Fruit fly (Drosophila melanogaster): ENCODE measurements around the gene Oatp33Ea.

The Oatp33Ea gene

dm6 chr2L:12465164-12466011, 19.7 kb upstream of the Oatp33Ea start (continued):
- no peak for TF ChIP-seq CG12236 (GFP tag; optimal IDR thresholded peaks at IDR 0.05)
- TF ChIP-seq CG4820 (GFP tag; optimal IDR thresholded peaks at IDR 0.05) = no peak
- TF ChIP-seq CrebB (tag; optimal IDR thresholded peaks at IDR 0.05) = peak; percentile 2
- TF ChIP-seq grn (GFP tag; optimal IDR thresholded peaks at IDR 0.05) = peak; percentile 2
- TF ChIP-seq twi (tag; optimal IDR thresholded peaks at IDR 0.05) = peak; percentile 24
- peak; percentile 33 for TF ChIP-seq CG11504 (tag; optimal IDR thresholded peaks at IDR 0.05)
- no peak for TF ChIP-seq croc (GFP tag; conservative IDR thresholded peaks at IDR 0.05)
- peak; percentile 31; the same call in 1 of the 2 replicates for TF ChIP-seq Atf6 (GFP tag; IDR thresholded peaks at IDR 0.05)
- no peak for TF ChIP-seq vnd (GFP tag; IDR thresholded peaks at IDR 0.05; ENCODE audit: partially characterized antibody)
- peak; percentile 31 for TF ChIP-seq CG10147 (GFP tag; optimal IDR thresholded peaks at IDR 0.05)
- TF ChIP-seq CG7987 (GFP tag; optimal IDR thresholded peaks at IDR 0.05) = peak; percentile 63
- TF ChIP-seq eve (GFP tag; optimal IDR thresholded peaks at IDR 0.05) = peak in 1 of 2 experiments; percentile 9
- TF ChIP-seq CG18476 (GFP tag; optimal IDR thresholded peaks at IDR 0.05) = peak; percentile 27
- TF ChIP-seq p53 (GFP tag; optimal IDR thresholded peaks at IDR 0.05) = no peak
- peak; percentile 66 for TF ChIP-seq MTF-1 (GFP tag; optimal IDR thresholded peaks at IDR 0.05; ENCODE audit: borderline replicate concordance)
- peak; percentile 11 for TF ChIP-seq Fer3 (tag; optimal IDR thresholded peaks at IDR 0.05)
- peak; percentile 53 for TF ChIP-seq gsb-n (tag; optimal IDR thresholded peaks at IDR 0.05)
- peak in 1 of 3 experiments; percentile 23 for TF ChIP-seq lola (GFP tag; optimal IDR thresholded peaks at IDR 0.05)
- TF ChIP-seq CoRest (tag; optimal IDR thresholded peaks at IDR 0.05) = no peak
- TF ChIP-seq sens (GFP tag) = peak; percentile 68
- TF ChIP-seq Sox100B (GFP tag; optimal IDR thresholded peaks at IDR 0.05) = peak; percentile 46
- peak; percentile 50; the same call in 1 of the 3 replicates for TF ChIP-seq gce (GFP tag; IDR thresholded peaks at IDR 0.05)
- TF ChIP-seq sc (optimal IDR thresholded peaks at IDR 0.05) = no peak
- TF ChIP-seq sc (GFP tag; optimal IDR thresholded peaks at IDR 0.05) = peak; percentile 57
- TF ChIP-seq CG34376 (GFP tag; optimal IDR thresholded peaks at IDR 0.05) = peak; percentile 78
- peak; percentile 1 for TF ChIP-seq CG12659 (GFP tag; optimal IDR thresholded peaks at IDR 0.05)
- peak; percentile 49; the same call in 1 of the 2 replicates for TF ChIP-seq Xrp1 (GFP tag; IDR thresholded peaks at IDR 0.05)
- no peak for TF ChIP-seq CG9437 (GFP tag; optimal IDR thresholded peaks at IDR 0.05)
- peak; percentile 10 for TF ChIP-seq CG12299 (tag; optimal IDR thresholded peaks at IDR 0.05)
- TF ChIP-seq Fer1 (GFP tag; optimal IDR thresholded peaks at IDR 0.05) = peak; percentile 37
- TF ChIP-seq CG3995 (GFP tag; optimal IDR thresholded peaks at IDR 0.05) = no peak
- TF ChIP-seq ac (GFP tag; optimal IDR thresholded peaks at IDR 0.05) = peak; percentile 77
- peak; percentile 65 for TF ChIP-seq CG3407 (GFP tag; optimal IDR thresholded peaks at IDR 0.05)
- no peak for TF ChIP-seq CG13894 (tag; optimal IDR thresholded peaks at IDR 0.05)
- no peak for TF ChIP-seq D19B (GFP tag; optimal IDR thresholded peaks at IDR 0.05)
- peak; percentile 35 for TF ChIP-seq CG18619 (GFP tag; optimal IDR thresholded peaks at IDR 0.05)
- peak; percentile 27 for TF ChIP-seq wek (GFP tag; optimal IDR thresholded peaks at IDR 0.05)
- peak; percentile 44; the same call in 1 of the 2 replicates for TF ChIP-seq CG31441 (GFP tag; IDR thresholded peaks at IDR 0.05)
- no peak for TF ChIP-seq CG5953 (GFP tag; IDR thresholded peaks at IDR 0.05)
- TF ChIP-seq CG9727 (GFP tag; optimal IDR thresholded peaks at IDR 0.05) = peak; percentile 35
- peak; percentile 39 for TF ChIP-seq Max (GFP tag; optimal IDR thresholded peaks at IDR 0.05)
- peak; percentile 53 for TF ChIP-seq CG8281 (tag; optimal IDR thresholded peaks at IDR 0.05)
- peak; percentile 72 for TF ChIP-seq Med (GFP tag)
- TF ChIP-seq CG30403 (GFP tag; optimal IDR thresholded peaks at IDR 0.05) = no peak
- TF ChIP-seq Jarid2 (GFP tag; optimal IDR thresholded peaks at IDR 0.05) = peak; percentile 10
- TF ChIP-seq Opbp (GFP tag; IDR thresholded peaks at IDR 0.05; ENCODE audit: partially characterized antibody) = no peak
- TF ChIP-seq jigr1 (GFP tag; IDR thresholded peaks at IDR 0.05) = no peak
- TF ChIP-seq CG17568 (GFP tag; optimal IDR thresholded peaks at IDR 0.05) = peak; percentile 45
